Fruit fly (Drosophila melanogaster) whole organism, embryonic: ENCODE results near the gene Creld.

Experiments
- Asciz ChIP-seq: fragments of 200-800 bp; sonication (Bioruptor generic); optimal IDR thresholded peaks from 2 replicates; lab custom pipeline; 2017; ENCODE audit warnings: missing biosample characterization, mild to moderate bottlenecking, missing genetic modification characterization, missing genetic modification reagents
- CG10274 ChIP-seq: fragments of 200-800 bp; sonication (Bioruptor generic); optimal IDR thresholded peaks from 3 replicates; lab custom pipeline; 2017; ENCODE audit warnings: missing biosample characterization, mild to moderate bottlenecking, missing genetic modification characterization
- CG10543 ChIP-seq: fragments of 200-800 bp; sonication (Bioruptor generic); optimal IDR thresholded peaks from 3 replicates; lab custom pipeline; 2017; ENCODE audit warnings: missing biosample characterization, mild to moderate bottlenecking, missing genetic modification characterization, moderate library complexity
- CG11093 ChIP-seq: fragments of 200-800 bp; sonication (Bioruptor generic); IDR thresholded peaks from 3 replicates; pipeline ENCODE4 v1.3.6; 2022; ENCODE audit warnings: missing biosample characterization, missing genetic modification characterization
- CG11504 ChIP-seq: fragments of 200-800 bp; sonication (Bioruptor generic); optimal IDR thresholded peaks from 3 replicates; lab custom pipeline; 2019; ENCODE audit warnings: missing biosample characterization, mild to moderate bottlenecking, missing genetic modification characterization, moderate library complexity
- CG11723 ChIP-seq: fragments of 200-800 bp; sonication (Bioruptor generic); optimal IDR thresholded peaks from 2 replicates; lab custom pipeline; 2017; ENCODE audit warnings: missing biosample characterization, mild to moderate bottlenecking, missing genetic modification characterization
- CG12391 ChIP-seq: fragments of 200-800 bp; sonication (Bioruptor generic); optimal IDR thresholded peaks from 3 replicates; lab custom pipeline; 2018; ENCODE audit warnings: missing biosample characterization, mild to moderate bottlenecking, missing genetic modification characterization, moderate library complexity
- CG13296 ChIP-seq: fragments of 200-800 bp; sonication (Bioruptor generic); optimal IDR thresholded peaks from 3 replicates; lab custom pipeline; 2018; ENCODE audit warnings: missing biosample characterization, mild to moderate bottlenecking, missing genetic modification characterization
- CG15269 ChIP-seq: fragments of 200-800 bp; sonication (Bioruptor generic); optimal IDR thresholded peaks from 2 replicates; lab custom pipeline; 2018; ENCODE audit warnings: missing biosample characterization, mild to moderate bottlenecking, missing genetic modification characterization, moderate library complexity
- CG16863 ChIP-seq: fragments of 200-800 bp; sonication (Bioruptor generic); optimal IDR thresholded peaks from 3 replicates; lab custom pipeline; 2016; ENCODE audit warnings: missing biosample characterization, missing genetic modification characterization
- CG17328 ChIP-seq: fragments of 200-800 bp; sonication (Bioruptor generic); IDR thresholded peaks from 2 replicates; pipeline ENCODE4 v1.3.6; 2022; ENCODE audit warnings: missing biosample characterization, missing genetic modification characterization
- CG32532 ChIP-seq: fragments of 200-800 bp; sonication (Bioruptor generic); IDR thresholded peaks from 2 replicates; pipeline ENCODE4 v1.3.6; 2022; ENCODE audit warnings: missing biosample characterization, missing genetic modification characterization
- CG32767 ChIP-seq: fragments of 200-800 bp; sonication (Bioruptor generic); IDR thresholded peaks from 2 replicates; pipeline ENCODE4 v1.3.6; 2022; ENCODE audit warnings: missing biosample characterization, missing genetic modification characterization
- CG4854 ChIP-seq: fragments of 200-800 bp; sonication (Bioruptor generic); optimal IDR thresholded peaks from 2 replicates; lab custom pipeline; 2016; ENCODE audit warnings: missing biosample characterization, missing genetic modification characterization, inconsistent platforms
- CG7839 ChIP-seq: fragments of 200-800 bp; sonication (Bioruptor generic); optimal IDR thresholded peaks from 3 replicates; lab custom pipeline; 2018; ENCODE audit warnings: missing biosample characterization, mild to moderate bottlenecking, missing genetic modification characterization, moderate library complexity
- CG8281 ChIP-seq: fragments of 200-800 bp; sonication (Bioruptor generic); optimal IDR thresholded peaks from 2 replicates; lab custom pipeline; 2018; ENCODE audit warnings: missing biosample characterization, mild to moderate bottlenecking, missing genetic modification characterization, moderate library complexity
- CG8944 ChIP-seq: fragments of 200-800 bp; sonication (Bioruptor generic); optimal IDR thresholded peaks from 3 replicates; lab custom pipeline; 2016; ENCODE audit warnings: missing biosample characterization, missing genetic modification characterization
- CHES-1-like ChIP-seq: fragments of 200-800 bp; sonication (Bioruptor generic); optimal IDR thresholded peaks from 2 replicates; lab custom pipeline; 2016; ENCODE audit warnings: missing biosample characterization, missing genetic modification characterization
- Dref ChIP-seq: fragments of 200-800 bp; sonication (Bioruptor generic); IDR thresholded peaks from 2 replicates; pipeline ENCODE4 v1.3.6; 2022; ENCODE audit warnings: missing biosample characterization, missing genetic modification characterization
- E2f2 ChIP-seq: fragments of 200-800 bp; sonication (Bioruptor generic); IDR thresholded peaks from 2 replicates; pipeline ENCODE4 v1.3.6; 2022; ENCODE audit warnings: missing biosample characterization, missing genetic modification characterization
- Ets65A ChIP-seq: fragments of 200-800 bp; sonication (Bioruptor generic); peaks from one replicate; lab custom pipeline; 2016; ENCODE audit warnings: missing biosample characterization, missing genetic modification characterization
- HmgZ ChIP-seq: fragments of 200-800 bp; sonication (Bioruptor generic); optimal IDR thresholded peaks from 2 replicates; lab custom pipeline; 2018; ENCODE audit warnings: missing biosample characterization, mild to moderate bottlenecking, missing genetic modification characterization
- Hr51 ChIP-seq, 2 experiments: fragments of 200-800 bp; sonication (Bioruptor generic); optimal IDR thresholded peaks; 2 replicates in 1 of 2; 3 replicates in 1 of 2; lab custom pipeline; 2016 to 2018; ENCODE audit warnings: missing biosample characterization in 2 of 2, missing genetic modification characterization in 2 of 2, mild to moderate bottlenecking in 1 of 2, moderate library complexity in 1 of 2
- Lpt ChIP-seq: fragments of >200 bp; optimal IDR thresholded peaks from 2 replicates; lab custom pipeline; 2018; ENCODE audit warnings: missing biosample characterization, missing genetic modification characterization
- NC2β ChIP-seq: fragments of 200-800 bp; sonication (Bioruptor generic); optimal IDR thresholded peaks from 2 replicates; lab custom pipeline; 2016; ENCODE audit warnings: missing biosample characterization, missing genetic modification characterization
- Pdp1 ChIP-seq, 2 experiments: fragments of 200-800 bp; sonication (Bioruptor generic); optimal IDR thresholded peaks; 3 replicates each; lab custom pipeline; 2016; ENCODE audit warnings: missing biosample characterization in 2 of 2, missing genetic modification characterization in 2 of 2, mild to moderate bottlenecking in 1 of 2, moderate library complexity in 1 of 2
- Scr ChIP-seq: fragments of 200-800 bp; sonication (Bioruptor generic); IDR thresholded peaks from 2 replicates; pipeline ENCODE4 v1.3.6; 2022; ENCODE audit warnings: missing biosample characterization, missing genetic modification characterization; ENCODE audit not compliant: partially characterized antibody
- TFAM ChIP-seq: fragments of 200-800 bp; sonication (Bioruptor generic); optimal IDR thresholded peaks from 2 replicates; lab custom pipeline; 2017; ENCODE audit warnings: missing biosample characterization, missing genetic modification characterization, inconsistent platforms
- Taf1 ChIP-seq: fragments of 200-800 bp; sonication (Bioruptor generic); IDR thresholded peaks from 2 replicates; pipeline ENCODE4 v1.3.6; 2022; ENCODE audit warnings: missing biosample characterization, missing genetic modification characterization
- bcd ChIP-seq: fragments of 200-800 bp; sonication (Bioruptor generic); optimal IDR thresholded peaks from 2 replicates; lab custom pipeline; 2017; ENCODE audit warnings: missing biosample characterization, mild to moderate bottlenecking, missing genetic modification characterization
- cas ChIP-seq: fragments of 200-800 bp; sonication (Bioruptor generic); IDR thresholded peaks from 2 replicates; pipeline ENCODE4 v1.3.6; 2022; ENCODE audit warnings: missing biosample characterization, missing genetic modification characterization
- ci ChIP-seq: fragments of 200-800 bp; sonication (Bioruptor generic); IDR thresholded peaks from 3 replicates; pipeline ENCODE4 v1.3.6; 2022; ENCODE audit warnings: missing biosample characterization, missing genetic modification characterization
- crc ChIP-seq: fragments of 200-800 bp; sonication (Bioruptor generic); optimal IDR thresholded peaks from 2 replicates; lab custom pipeline; 2016; ENCODE audit warnings: missing biosample characterization, missing genetic modification characterization
- croc ChIP-seq: fragments of 200-800 bp; sonication (Bioruptor generic); conservative IDR thresholded peaks from 3 replicates; pipeline ENCODE4 v1.3.6; 2022; ENCODE audit warnings: missing biosample characterization, missing genetic modification characterization
- crol ChIP-seq: fragments of 200-800 bp; sonication (Bioruptor generic); IDR thresholded peaks from 2 replicates; pipeline ENCODE4 v1.3.6; 2022; ENCODE audit warnings: missing biosample characterization, missing genetic modification characterization
- da ChIP-seq: fragments of 200-800 bp; sonication (Bioruptor generic); optimal IDR thresholded peaks from 2 replicates; lab custom pipeline; 2016; ENCODE audit warnings: missing biosample characterization, missing genetic modification characterization
- dm ChIP-seq: fragments of 200-800 bp; sonication (Bioruptor generic); optimal IDR thresholded peaks from 3 replicates; lab custom pipeline; 2016; ENCODE audit warnings: missing biosample characterization, missing genetic modification characterization
- eve ChIP-seq, 2 experiments: fragments of >200 bp; optimal IDR thresholded peaks; 2 replicates each; lab custom pipeline; 2017; ENCODE audit warnings: missing biosample characterization in 2 of 2, missing genetic modification characterization in 2 of 2
- fd102C ChIP-seq: fragments of 200-800 bp; sonication (Bioruptor generic); optimal IDR thresholded peaks from 2 replicates; lab custom pipeline; 2018; ENCODE audit warnings: missing biosample characterization, mild to moderate bottlenecking, missing genetic modification characterization, moderate library complexity
- insv ChIP-seq, 2 experiments: fragments of 200-800 bp; sonication (Bioruptor generic); optimal IDR thresholded peaks; 3 replicates each; lab custom pipeline; 2016 to 2018; ENCODE audit warnings: missing biosample characterization in 2 of 2, missing genetic modification characterization in 2 of 2
- kah ChIP-seq: fragments of 200-800 bp; sonication (Bioruptor generic); optimal IDR thresholded peaks from 2 replicates; lab custom pipeline; 2018; ENCODE audit warnings: missing biosample characterization, mild to moderate bottlenecking, missing genetic modification characterization
- lbe ChIP-seq: fragments of 200-800 bp; sonication (Bioruptor generic); optimal IDR thresholded peaks from 2 replicates; lab custom pipeline; 2016; ENCODE audit warnings: missing biosample characterization, mild to moderate bottlenecking, missing genetic modification characterization
- org-1 ChIP-seq: fragments of 200-800 bp; sonication (Bioruptor generic); optimal IDR thresholded peaks from 2 replicates; lab custom pipeline; 2017; ENCODE audit warnings: missing biosample characterization, missing genetic modification characterization
- otp ChIP-seq: fragments of 200-800 bp; sonication (Bioruptor generic); IDR thresholded peaks from 3 replicates; pipeline ENCODE4, ENCODE4 v1.3.6; 2022; ENCODE audit warnings: missing biosample characterization, missing genetic modification characterization
- pita ChIP-seq: fragments of 200-800 bp; sonication (Bioruptor generic); optimal IDR thresholded peaks from 2 replicates; lab custom pipeline; 2017; ENCODE audit warnings: missing biosample characterization, mild to moderate bottlenecking, missing genetic modification characterization
- sc ChIP-seq, 3 experiments: fragments of >200 bp in 2 of 3; fragments of 200-800 bp in 1 of 3; sonication (Bioruptor generic) in 1 of 3; optimal IDR thresholded peaks; 2 replicates in 2 of 3; 3 replicates in 1 of 3; lab custom pipeline; 2017; ENCODE audit warnings: mild to moderate bottlenecking in 1 of 3, missing biosample characterization in 1 of 3, missing genetic modification characterization in 1 of 3, missing genetic modification reagents in 1 of 3
- scrt ChIP-seq: fragments of 200-800 bp; sonication (Bioruptor generic); optimal IDR thresholded peaks from 2 replicates; lab custom pipeline; 2018; ENCODE audit warnings: missing biosample characterization, mild to moderate bottlenecking, missing genetic modification characterization, moderate library complexity
- ssp ChIP-seq: fragments of 200-800 bp; sonication (Bioruptor generic); IDR thresholded peaks from 2 replicates; pipeline ENCODE4 v1.3.6; 2022; ENCODE audit warnings: missing biosample characterization, missing genetic modification characterization
- tio ChIP-seq: fragments of 200-800 bp; sonication (Bioruptor generic); optimal IDR thresholded peaks from 2 replicates; lab custom pipeline; 2017; ENCODE audit warnings: missing biosample characterization, missing genetic modification characterization, inconsistent platforms
- zen ChIP-seq: fragments of 200-800 bp; sonication (Bioruptor generic); optimal IDR thresholded peaks from 3 replicates; lab custom pipeline; 2018; ENCODE audit warnings: missing biosample characterization, mild to moderate bottlenecking, missing genetic modification characterization, moderate library complexity

Gene Creld

dm6 chr2L:87255-87723, 14.9 kb upstream of the Creld start, which contains the start of gene net (continued):
- TF ChIP-seq CG11723 (GFP tag; lab: Kevin White, UChicago) = peak; percentile 63
- TF ChIP-seq CG32767 (GFP tag; lab: Robert Waterston, UW) = no peak
- peak; percentile 73 for TF ChIP-seq bcd (GFP tag; lab: Kevin White, UChicago)
- TF ChIP-seq CG12391 (tag; lab: Kevin White, UChicago) = peak; percentile 82
- no peak for TF ChIP-seq ssp
- no peak for TF ChIP-seq sc (optimal IDR thresholded peaks at IDR 0.05; lab: Kevin White, UChicago)
- peak; percentile 11 for TF ChIP-seq sc (GFP tag; optimal IDR thresholded peaks at IDR 0.05; lab: Kevin White, UChicago)
- TF ChIP-seq eve (GFP tag; optimal IDR thresholded peaks at IDR 0.05; lab: Kevin White, UChicago) = peak in 1 of 2 experiments; percentile 58
- TF ChIP-seq CG11504 = peak; percentile 80
- peak; percentile 48 for TF ChIP-seq Ets65A (GFP tag; lab: Kevin White, UChicago)
- peak; percentile 38 for TF ChIP-seq CG10274 (GFP tag; lab: Kevin White, UChicago)
- no peak for TF ChIP-seq NC2β (GFP tag; lab: Kevin White, UChicago)
- TF ChIP-seq crol (GFP tag; lab: Robert Waterston, UW) = no peak
- TF ChIP-seq fd102C (GFP tag; lab: Kevin White, UChicago) = peak; percentile 12
- TF ChIP-seq CG11093 = 0 out of 3 replicates have a peak, but pooled peaks have one; percentile 38
- TF ChIP-seq insv (GFP tag; optimal IDR thresholded peaks at IDR 0.05; lab: Kevin White, UChicago) = peak in 1 of 2 experiments; percentile 52
- peak; percentile 56 for TF ChIP-seq lbe (GFP tag; lab: Kevin White, UChicago)
- TF ChIP-seq otp (GFP tag; lab: Robert Waterston, UW) = no peak
- peak; percentile 84 for TF ChIP-seq CG7839 (tag; lab: Kevin White, UChicago)
- TF ChIP-seq zen (tag; lab: Kevin White, UChicago) = peak; percentile 49
- TF ChIP-seq ci (GFP tag; lab: Robert Waterston, UW) = peak; percentile 66; the same call in 2 of the 3 replicates
- TF ChIP-seq org-1 = peak; percentile 60
- no peak for TF ChIP-seq Pdp1 (GFP tag; optimal IDR thresholded peaks at IDR 0.05; lab: Kevin White, UChicago)
- peak; percentile 79 for TF ChIP-seq scrt (GFP tag; lab: Kevin White, UChicago)
- no peak for TF ChIP-seq CG16863 (GFP tag; lab: Kevin White, UChicago)
- peak; percentile 78 for TF ChIP-seq CG15269
- TF ChIP-seq pita (GFP tag; lab: Kevin White, UChicago) = no peak
- TF ChIP-seq CG4854 (GFP tag; lab: Kevin White, UChicago) = no peak
- TF ChIP-seq Taf1 = no peak
- peak in 1 of 2 experiments; percentile 72 for TF ChIP-seq Hr51 (GFP tag; optimal IDR thresholded peaks at IDR 0.05; lab: Kevin White, UChicago)
- no peak for TF ChIP-seq CHES-1-like (GFP tag; lab: Kevin White, UChicago)
- TF ChIP-seq tio (GFP tag; lab: Kevin White, UChicago) = no peak
- peak; percentile 12; the same call in 1 of the 2 replicates for TF ChIP-seq E2f2 (GFP tag; lab: Robert Waterston, UW)
- TF ChIP-seq da = no peak
- TF ChIP-seq Lpt (GFP tag; lab: Kevin White, UChicago) = no peak
- TF ChIP-seq HmgZ (tag; lab: Kevin White, UChicago) = peak; percentile 79
- no peak for TF ChIP-seq CG8944
- TF ChIP-seq CG10543 (GFP tag; lab: Kevin White, UChicago) = peak; percentile 86
- TF ChIP-seq CG8281 = peak; percentile 58
- TF ChIP-seq crc = no peak
- TF ChIP-seq Asciz = peak; percentile 48
- TF ChIP-seq kah (GFP tag; lab: Kevin White, UChicago) = peak; percentile 60
- TF ChIP-seq dm (GFP tag; lab: Kevin White, UChicago) = peak; percentile 15
- peak; percentile 87 for TF ChIP-seq CG13296 (GFP tag; lab: Kevin White, UChicago)
- peak; percentile 67 for TF ChIP-seq CG32532 (GFP tag; lab: Robert Waterston, UW)
- TF ChIP-seq CG17328 (GFP tag; lab: Robert Waterston, UW) = no peak
- no peak for TF ChIP-seq cas
- no peak for TF ChIP-seq Dref (GFP tag; lab: Robert Waterston, UW)
- TF ChIP-seq croc (GFP tag; lab: Robert Waterston, UW) = peak; percentile 32; the same call in 2 of the 3 replicates
- no peak for TF ChIP-seq Scr (GFP tag; lab: Robert Waterston, UW)
- TF ChIP-seq TFAM (GFP tag; lab: Kevin White, UChicago) = no peak
